Worm (Caenorhabditis elegans): ENCODE data around the gene hlh-11.

- TF ChIP-seq lin-32 (GFP tag; optimal IDR thresholded peaks at IDR 0.05) (no peak), elt-3 (tag; optimal IDR thresholded peaks at IDR 0.05) (no peak), mls-2 (tag; optimal IDR thresholded peaks at IDR 0.05) (no peak), elt-1 (tag; optimal IDR thresholded peaks at IDR 0.05; ENCODE audit: borderline replicate concordance, insufficient read depth) (no peak), ztf-11 (tag; optimal IDR thresholded peaks at IDR 0.05) (no peak), mep-1 (tag; optimal IDR thresholded peaks at IDR 0.05) (no peak), nhr-28 (tag; optimal IDR thresholded peaks at IDR 0.05) (no peak), mab-5 (tag; optimal IDR thresholded peaks at IDR 0.05) (no peak), unc-62 (GFP tag; optimal IDR thresholded peaks at IDR 0.05) (no peak)
Observed at ce11 chrIII:9582240-9582639, 37.3 kb upstream of the hlh-11 start, which contains the start of gene C48B4.3.

Measured in whole organism, mixed stage, embryonic.